Fruit fly (Drosophila melanogaster): ENCODE measurements around the gene CG31288.

Gene CG31288

dm6 chr3R:25283209-25283670, 16.1 kb downstream of the CG31288 start, which contains the start of gene CG31300:
CG31300 (plus strand) TSS chr3R:25283620.
- TF ChIP-seq CG10348 (GFP tag; IDR thresholded peaks at IDR 0.05): no peak
- TF ChIP-seq gl (tag; optimal IDR thresholded peaks at IDR 0.05): no peak
- TF ChIP-seq CG17806 (tag; optimal IDR thresholded peaks at IDR 0.05): no peak
- TF ChIP-seq D1 (tag; optimal IDR thresholded peaks at IDR 0.05): no peak
- TF ChIP-seq CG8301 (tag; optimal IDR thresholded peaks at IDR 0.05): no peak
- TF ChIP-seq CG9948 (tag; optimal IDR thresholded peaks at IDR 0.05): no peak
- TF ChIP-seq fd96Ca (GFP tag; IDR thresholded peaks at IDR 0.05): no peak
- TF ChIP-seq CG15710 (tag; optimal IDR thresholded peaks at IDR 0.05): no peak
- no peak for TF ChIP-seq CG8159 (tag; optimal IDR thresholded peaks at IDR 0.05)
- no peak for TF ChIP-seq Pif1B (GFP tag; optimal IDR thresholded peaks at IDR 0.05)
- TF ChIP-seq CG12605 (GFP tag; IDR thresholded peaks at IDR 0.05): no peak
- no peak for TF ChIP-seq CG34367 (tag; optimal IDR thresholded peaks at IDR 0.05)

- no peak for TF ChIP-seq CG15710 (tag; optimal IDR thresholded peaks at IDR 0.05)
- TF ChIP-seq CG34367 (tag; optimal IDR thresholded peaks at IDR 0.05): no peak
- no peak for TF ChIP-seq CG10348 (GFP tag; IDR thresholded peaks at IDR 0.05)
- TF ChIP-seq gl (tag; optimal IDR thresholded peaks at IDR 0.05): no peak
- no peak for TF ChIP-seq EcR (GFP tag; optimal IDR thresholded peaks at IDR 0.05)
Measured at dm6 chr3R:25281165-25281564, 18.2 kb downstream of the CG31288 start, which contains the start of gene CG11892. CG11892 (plus strand) TSS chr3R:25281548.

- TF ChIP-seq CG12605 (GFP tag; IDR thresholded peaks at IDR 0.05) (no peak), Pif1A (GFP tag; optimal IDR thresholded peaks at IDR 0.05) (peak; percentile 6), Snoo (tag; optimal IDR thresholded peaks at IDR 0.05) (no peak), CG32121 (GFP tag; IDR thresholded peaks at IDR 0.05) (no peak), CG17806 (tag; optimal IDR thresholded peaks at IDR 0.05) (no peak), fd96Ca (GFP tag; IDR thresholded peaks at IDR 0.05) (no peak), CG13204 (GFP tag; optimal IDR thresholded peaks at IDR 0.05) (no peak), CG10348 (GFP tag; IDR thresholded peaks at IDR 0.05) (no peak)
Measured at dm6 chr3R:25279796-25280350, 19.5 kb downstream of the CG31288 start, which contains the start of gene CG10514. CG10514 (minus strand) TSS chr3R:25279846.

- no peak for TF ChIP-seq Snoo (tag; optimal IDR thresholded peaks at IDR 0.05)
- TF ChIP-seq CG15710 (tag; optimal IDR thresholded peaks at IDR 0.05): no peak
- TF ChIP-seq Pif1B (GFP tag; optimal IDR thresholded peaks at IDR 0.05): no peak
- TF ChIP-seq CG34367 (tag; optimal IDR thresholded peaks at IDR 0.05): no peak
- TF ChIP-seq CG32121 (GFP tag; IDR thresholded peaks at IDR 0.05): no peak
- no peak for TF ChIP-seq D1 (tag; optimal IDR thresholded peaks at IDR 0.05)
- no peak for TF ChIP-seq gl (tag; optimal IDR thresholded peaks at IDR 0.05)
- no peak for TF ChIP-seq CG8301 (tag; optimal IDR thresholded peaks at IDR 0.05)
- no peak for TF ChIP-seq rn (GFP tag; IDR thresholded peaks at IDR 0.05)
- no peak for TF ChIP-seq CG17806 (tag; optimal IDR thresholded peaks at IDR 0.05)
- TF ChIP-seq fd96Ca (GFP tag; IDR thresholded peaks at IDR 0.05): no peak
- TF ChIP-seq Ets98B (GFP tag; IDR thresholded peaks at IDR 0.05): no peak
- no peak for TF ChIP-seq EcR (GFP tag; optimal IDR thresholded peaks at IDR 0.05)
- no peak for TF ChIP-seq CG9948 (tag; optimal IDR thresholded peaks at IDR 0.05)
- no peak for TF ChIP-seq CG4496 (GFP tag; IDR thresholded peaks at IDR 0.05)
- no peak for TF ChIP-seq CG13204 (GFP tag; optimal IDR thresholded peaks at IDR 0.05)
Measured at dm6 chr3R:25277112-25277511, 22.2 kb downstream of the CG31288 start, which contains the start of gene CG10513. CG10513 (minus strand) TSS chr3R:25277212.

- no peak for TF ChIP-seq fd96Ca (GFP tag; IDR thresholded peaks at IDR 0.05)
Measured at dm6 chr3R:25275276-25275675, 24.1 kb downstream of the CG31288 start.

- no peak for TF ChIP-seq rn (GFP tag; IDR thresholded peaks at IDR 0.05)
- no peak for TF ChIP-seq Pif1B (GFP tag; optimal IDR thresholded peaks at IDR 0.05)
- no peak for TF ChIP-seq CG15710 (tag; optimal IDR thresholded peaks at IDR 0.05)
Measured at dm6 chr3R:25273537-25273936, 25.8 kb downstream of the CG31288 start, which contains the start of gene CG11878. CG11878 (plus strand) TSS chr3R:25273837.

- TF ChIP-seq Snoo (tag; optimal IDR thresholded peaks at IDR 0.05) (no peak), gl (tag; optimal IDR thresholded peaks at IDR 0.05) (no peak), CG15710 (tag; optimal IDR thresholded peaks at IDR 0.05) (no peak), EcR (GFP tag; optimal IDR thresholded peaks at IDR 0.05) (no peak)
Measured at dm6 chr3R:25269909-25270308, 29.4 kb downstream of the CG31288 start, which contains the start of the genes CG11889 and CG11891. CG11889 (plus strand) TSS chr3R:25270209. CG11891 (plus strand) TSS chr3R:25270209.

- TF ChIP-seq EcR (GFP tag; optimal IDR thresholded peaks at IDR 0.05) (no peak), CG8301 (tag; optimal IDR thresholded peaks at IDR 0.05) (no peak), CG13204 (GFP tag; optimal IDR thresholded peaks at IDR 0.05) (no peak), Snoo (tag; optimal IDR thresholded peaks at IDR 0.05) (no peak), CG4496 (GFP tag; IDR thresholded peaks at IDR 0.05) (no peak), CG10348 (GFP tag; IDR thresholded peaks at IDR 0.05) (no peak), Pif1B (GFP tag; optimal IDR thresholded peaks at IDR 0.05) (no peak), CG14655 (GFP tag; optimal IDR thresholded peaks at IDR 0.05) (no peak), CG12605 (GFP tag; IDR thresholded peaks at IDR 0.05) (no peak), CG8159 (tag; optimal IDR thresholded peaks at IDR 0.05) (no peak), CG34367 (tag; optimal IDR thresholded peaks at IDR 0.05) (no peak), D1 (tag; optimal IDR thresholded peaks at IDR 0.05) (no peak), CG9948 (tag; optimal IDR thresholded peaks at IDR 0.05) (no peak), CG15710 (tag; optimal IDR thresholded peaks at IDR 0.05) (no peak), Ets98B (GFP tag; IDR thresholded peaks at IDR 0.05) (no peak), CG17806 (tag; optimal IDR thresholded peaks at IDR 0.05) (no peak)
Measured at dm6 chr3R:25266751-25267150, 32.6 kb downstream of the CG31288 start.

Data from whole organism, pupa.